Worm (Caenorhabditis elegans) whole organism, midembryonic: ENCODE results near the gene chil-10.

ENCODE experiments used
- T22C8.4 ChIP-seq: fragments of 200-800 bp; sonication (Bioruptor generic); IDR thresholded peaks from 2 replicates; pipeline ENCODE4 v1.3.6; 2022; ENCODE audit warnings: missing genetic modification characterization, missing compliant biosample characterization
- flt-1 ChIP-seq: fragments of 200-800 bp; sonication (Bioruptor generic); IDR thresholded peaks from 2 replicates; pipeline ENCODE4 v1.3.6; 2022; ENCODE audit warnings: missing genetic modification characterization, missing compliant biosample characterization
- klf-2 ChIP-seq: fragments of 200-800 bp; sonication (Bioruptor generic); conservative IDR thresholded peaks from 2 replicates; pipeline ENCODE4 v1.3.6; 2022; ENCODE audit warnings: missing genetic modification reagents, missing genetic modification characterization, missing compliant biosample characterization
- tab-1 ChIP-seq: fragments of 200-800 bp; sonication (Bioruptor generic); IDR thresholded peaks from 2 replicates; pipeline ENCODE4 v1.3.6; 2022; ENCODE audit warnings: missing genetic modification characterization, missing compliant biosample characterization
- ztf-23 ChIP-seq: fragments of 200-800 bp; sonication (Bioruptor generic); IDR thresholded peaks from 2 replicates; pipeline ENCODE4 v1.3.6; 2022; ENCODE audit warnings: missing genetic modification reagents, missing genetic modification characterization, missing compliant biosample characterization
- ztf-29 ChIP-seq: fragments of 200-800 bp; sonication (Bioruptor generic); IDR thresholded peaks from 2 replicates; pipeline ENCODE4 v1.3.6; 2022; ENCODE audit warnings: missing genetic modification reagents, missing genetic modification characterization, missing compliant biosample characterization

DNA sequence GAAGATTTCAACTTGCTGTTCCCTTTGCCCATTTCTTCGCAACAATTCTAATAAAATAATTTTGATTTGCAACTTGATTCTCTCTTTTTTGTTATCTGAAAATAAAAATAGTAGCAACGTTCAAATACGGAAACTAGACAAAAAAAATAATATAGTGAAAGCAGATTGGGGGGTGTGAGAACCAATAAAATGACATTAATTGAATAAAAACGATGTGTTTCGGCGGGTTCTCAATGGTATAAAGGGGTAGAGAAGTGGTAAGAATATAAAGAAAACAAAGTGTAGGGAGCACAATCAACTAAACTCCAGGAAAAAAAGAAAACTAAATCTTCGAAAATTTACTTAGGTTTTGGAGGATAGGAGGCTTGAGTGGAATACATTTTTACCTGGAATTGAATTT, 5.5 kb downstream of the chil-10 start, which contains the start of gene ncs-1:
- TF ChIP-seq klf-2 (GFP tag; lab: Robert Waterston, UW) (no peak), ztf-29 (GFP tag; lab: Robert Waterston, UW) (no peak), ztf-23 (no peak), T22C8.4 (GFP tag; lab: Robert Waterston, UW) (no peak), tab-1 (GFP tag; lab: Robert Waterston, UW) (no peak), flt-1 (GFP tag; lab: Robert Waterston, UW) (no peak)
